Worm (Caenorhabditis elegans) whole organism, L2 larva: ENCODE data around the gene arl-6.

Source experiments
- Y55F3AM.14 ChIP-seq: fragments of 200-800 bp; sonication (Bioruptor generic); optimal IDR thresholded peaks from 2 replicates; lab custom pipeline; 2018; ENCODE audit warnings: mild to moderate bottlenecking, missing genetic modification characterization, missing compliant biosample characterization
- aly-2 ChIP-seq: fragments of 150-350 bp; optimal IDR thresholded peaks from 2 replicates; lab custom pipeline; 2014; ENCODE audit warnings: missing biosample characterization, missing genetic modification characterization
- dmd-4 ChIP-seq: sonication (generic microtip); optimal IDR thresholded peaks from 2 replicates; lab custom pipeline; 2017; ENCODE audit warnings: missing biosample characterization, missing genetic modification characterization
- egl-27 ChIP-seq: sonication (generic microtip); optimal IDR thresholded peaks from 3 replicates; lab custom pipeline; 2017; ENCODE audit warnings: missing biosample characterization, missing genetic modification reagents, missing genetic modification characterization
- elt-1 ChIP-seq: fragments of 150-350 bp; optimal IDR thresholded peaks from 2 replicates; lab custom pipeline; 2014; ENCODE audit warnings: missing biosample characterization, missing genetic modification characterization
- elt-3 ChIP-seq: sonication (generic microtip); optimal IDR thresholded peaks from 2 replicates; lab custom pipeline; 2017; ENCODE audit warnings: missing biosample characterization, missing genetic modification characterization
- fos-1 ChIP-seq: fragments of 150-350 bp; optimal IDR thresholded peaks from 2 replicates; lab custom pipeline; 2014; ENCODE audit warnings: missing biosample characterization, missing genetic modification characterization
- gmeb-1 ChIP-seq: fragments of 150-350 bp; optimal IDR thresholded peaks from 2 replicates; lab custom pipeline; 2014; ENCODE audit warnings: missing biosample characterization, missing genetic modification characterization
- lsy-2 ChIP-seq, 2 experiments: fragments of 150-350 bp in 1 of 2; sonication (generic microtip) in 1 of 2; optimal IDR thresholded peaks; 2 replicates each; lab custom pipeline; 2014 to 2017; ENCODE audit warnings: missing biosample characterization in 2 of 2, missing genetic modification characterization in 2 of 2
- nhr-11 ChIP-seq: fragments of 150-350 bp; optimal IDR thresholded peaks from 2 replicates; lab custom pipeline; 2014; ENCODE audit warnings: missing biosample characterization, missing genetic modification characterization
- nhr-12 ChIP-seq: fragments of 150-350 bp; optimal IDR thresholded peaks from 2 replicates; lab custom pipeline; 2014; ENCODE audit warnings: missing biosample characterization, missing genetic modification characterization
- nhr-6 ChIP-seq: fragments of 150-350 bp; optimal IDR thresholded peaks from 2 replicates; lab custom pipeline; 2014; ENCODE audit warnings: missing biosample characterization, missing genetic modification characterization
- sma-3 ChIP-seq: sonication (generic microtip); optimal IDR thresholded peaks from 2 replicates; lab custom pipeline; 2016; ENCODE audit warnings: missing genetic modification reagents, missing genetic modification characterization, missing compliant biosample characterization
- sma-9 ChIP-seq, 2 experiments: fragments of 150-350 bp in 1 of 2; sonication (generic microtip) in 1 of 2; optimal IDR thresholded peaks; 2 replicates each; lab custom pipeline; 2014 to 2016; ENCODE audit warnings: missing genetic modification characterization in 2 of 2, mild to moderate bottlenecking in 1 of 2, missing biosample characterization in 1 of 2, missing compliant biosample characterization in 1 of 2, missing genetic modification reagents in 1 of 2, moderate library complexity in 1 of 2
- unc-39 ChIP-seq: fragments of 150-350 bp; optimal IDR thresholded peaks from 2 replicates; lab custom pipeline; 2014; ENCODE audit warnings: missing biosample characterization, missing genetic modification characterization
- unc-62 ChIP-seq: fragments of 150-350 bp; optimal IDR thresholded peaks from 2 replicates; lab custom pipeline; 2014; ENCODE audit warnings: missing biosample characterization, missing genetic modification reagents, missing genetic modification characterization
- ztf-4 ChIP-seq: fragments of 150-350 bp; optimal IDR thresholded peaks from 2 replicates; lab custom pipeline; 2014; ENCODE audit warnings: missing biosample characterization, missing genetic modification characterization

arl-6 gene

ce11 chrIII:4762846-4763245 lies 51.8 kb downstream of the arl-6 start:
- no peak for TF ChIP-seq nhr-6 (tag; lab: Kevin White, UChicago)
- no peak for TF ChIP-seq elt-1
- no peak for TF ChIP-seq gmeb-1 (tag; lab: Kevin White, UChicago)
- TF ChIP-seq aly-2 (tag; lab: Kevin White, UChicago): no peak
- no peak for TF ChIP-seq nhr-12 (tag; lab: Kevin White, UChicago)
- TF ChIP-seq egl-27 (tag; lab: Kevin White, UChicago): no peak
- no peak for TF ChIP-seq unc-39 (tag; lab: Kevin White, UChicago)
- no peak for TF ChIP-seq unc-62 (GFP tag; lab: Kevin White, UChicago)
- no peak for TF ChIP-seq ztf-4 (tag; lab: Kevin White, UChicago)
- no peak for TF ChIP-seq nhr-11 (tag; lab: Kevin White, UChicago)
- no peak for TF ChIP-seq sma-3
- no peak for TF ChIP-seq fos-1
- no peak for TF ChIP-seq lsy-2 (tag; optimal IDR thresholded peaks at IDR 0.05; lab: Kevin White, UChicago)
- TF ChIP-seq sma-9 (GFP tag; optimal IDR thresholded peaks at IDR 0.05; lab: Kevin White, UChicago): no peak
- TF ChIP-seq sma-9 (tag; optimal IDR thresholded peaks at IDR 0.05; lab: Kevin White, UChicago): no peak
- TF ChIP-seq elt-3: no peak
- no peak for TF ChIP-seq dmd-4
- no peak for TF ChIP-seq Y55F3AM.14
